Fruit fly (Drosophila melanogaster): ENCODE measurements around the gene corto.

dm6 chr3R:5059320-5059719 lies 27.6 kb downstream of the corto start:
- no peak for TF ChIP-seq CG4496 (GFP tag; IDR thresholded peaks at IDR 0.05)
- no peak for TF ChIP-seq EcR (GFP tag; optimal IDR thresholded peaks at IDR 0.05)
- TF ChIP-seq CG8301 (tag; optimal IDR thresholded peaks at IDR 0.05): no peak
- TF ChIP-seq CG17806 (tag; optimal IDR thresholded peaks at IDR 0.05): no peak
- no peak for TF ChIP-seq Pif1A (GFP tag; optimal IDR thresholded peaks at IDR 0.05)
- TF ChIP-seq CG32121 (GFP tag; IDR thresholded peaks at IDR 0.05): no peak
- TF ChIP-seq rn (GFP tag; IDR thresholded peaks at IDR 0.05): no peak
- TF ChIP-seq CG8159 (tag; optimal IDR thresholded peaks at IDR 0.05): no peak
- TF ChIP-seq fd96Ca (GFP tag; IDR thresholded peaks at IDR 0.05): no peak
- TF ChIP-seq Pif1B (GFP tag; optimal IDR thresholded peaks at IDR 0.05): no peak
- no peak for TF ChIP-seq D1 (tag; optimal IDR thresholded peaks at IDR 0.05)
